Worm (Caenorhabditis elegans) whole organism, L1 larva: ENCODE results near the gene lsm-5.

ENCODE experiments used
- C04F5.9 ChIP-seq: sonication (generic microtip); optimal IDR thresholded peaks from 2 replicates; lab custom pipeline; 2016; ENCODE audit warnings: missing genetic modification characterization, missing compliant biosample characterization
- C16A3.4 ChIP-seq: fragments of 150-350 bp; optimal IDR thresholded peaks from 2 replicates; lab custom pipeline; 2014; ENCODE audit warnings: missing biosample characterization, missing genetic modification characterization
- F16B12.6 ChIP-seq: fragments of 150-350 bp; optimal IDR thresholded peaks from 2 replicates; lab custom pipeline; 2014; ENCODE audit warnings: missing biosample characterization, missing genetic modification characterization
- Y116A8C.19 ChIP-seq: sonication (generic microtip); optimal IDR thresholded peaks from 2 replicates; lab custom pipeline; 2016; ENCODE audit warnings: missing compliant biosample characterization, missing genetic modification characterization, borderline replicate concordance
- alr-1 ChIP-seq: fragments of 200-800 bp; sonication (Bioruptor generic); optimal IDR thresholded peaks from 2 replicates; lab custom pipeline; 2018; ENCODE audit warnings: borderline replicate concordance, mild to moderate bottlenecking, missing genetic modification characterization, missing compliant biosample characterization
- aly-2 ChIP-seq: fragments of 150-350 bp; optimal IDR thresholded peaks from 2 replicates; lab custom pipeline; 2014; ENCODE audit warnings: missing biosample characterization, missing genetic modification characterization
- ama-1 ChIP-seq: fragments of 150-350 bp; optimal IDR thresholded peaks from 2 replicates; lab custom pipeline; 2014
- blmp-1 ChIP-seq: fragments of 150-350 bp; optimal IDR thresholded peaks from 2 replicates; lab custom pipeline; 2014; ENCODE audit warnings: missing biosample characterization, missing genetic modification characterization
- ceh-63 ChIP-seq: fragments of 200-800 bp; sonication (Bioruptor generic); optimal IDR thresholded peaks from 2 replicates; lab custom pipeline; 2018; ENCODE audit warnings: mild to moderate bottlenecking, missing genetic modification characterization, missing compliant biosample characterization
- ceh-82 ChIP-seq, 3 experiments: fragments of 150-350 bp in 1 of 3; sonication (generic microtip) in 2 of 3; optimal IDR thresholded peaks; 2 replicates each; lab custom pipeline; 2014 to 2017; ENCODE audit warnings: missing biosample characterization in 3 of 3, missing genetic modification characterization in 3 of 3
- ceh-88 ChIP-seq: fragments of 200-800 bp; sonication (Bioruptor generic); IDR thresholded peaks from 2 replicates; pipeline ENCODE4 v1.3.6; 2022; ENCODE audit warnings: missing genetic modification characterization, missing compliant biosample characterization
- ceh-90 ChIP-seq: sonication (generic microtip); optimal IDR thresholded peaks from 2 replicates; lab custom pipeline; 2016; ENCODE audit warnings: missing genetic modification characterization, missing compliant biosample characterization
- dsc-1 ChIP-seq: sonication (generic microtip); optimal IDR thresholded peaks from 2 replicates; lab custom pipeline; 2016; ENCODE audit warnings: mild to moderate bottlenecking, missing genetic modification characterization, missing compliant biosample characterization
- efl-3 ChIP-seq: fragments of 200-800 bp; sonication (Bioruptor generic); optimal IDR thresholded peaks from 2 replicates; lab custom pipeline; 2018; ENCODE audit warnings: mild to moderate bottlenecking, missing genetic modification characterization, missing compliant biosample characterization
- egl-13 ChIP-seq: sonication (generic microtip); optimal IDR thresholded peaks from 2 replicates; lab custom pipeline; 2016; ENCODE audit warnings: missing genotype, missing genetic modification reagents, missing genetic modification characterization, missing compliant biosample characterization
- elt-2 ChIP-seq: sonication (generic microtip); optimal IDR thresholded peaks from 2 replicates; lab custom pipeline; 2016; ENCODE audit warnings: missing genetic modification characterization, mild to moderate bottlenecking, inconsistent platforms, missing compliant biosample characterization, missing genetic modification reagents
- elt-3 ChIP-seq, 6 experiments: fragments of 150-350 bp in 1 of 6; sonication (generic microtip); optimal IDR thresholded peaks; 2 replicates each; lab custom pipeline; 2017 to 2018; ENCODE audit warnings: missing biosample characterization in 6 of 6, missing genetic modification characterization in 6 of 6, inconsistent platforms in 1 of 6
- fkh-10 ChIP-seq: sonication (generic microtip); optimal IDR thresholded peaks from 2 replicates; lab custom pipeline; 2017; ENCODE audit warnings: missing biosample characterization, missing genetic modification reagents, missing genetic modification characterization
- fkh-4 ChIP-seq: sonication (generic microtip); optimal IDR thresholded peaks from 2 replicates; lab custom pipeline; 2016; ENCODE audit warnings: missing compliant biosample characterization, missing genetic modification characterization, borderline replicate concordance
- fkh-8 ChIP-seq: sonication (generic microtip); optimal IDR thresholded peaks from 2 replicates; lab custom pipeline; 2016; ENCODE audit warnings: mild to moderate bottlenecking, missing genetic modification characterization, missing compliant biosample characterization
- fos-1 ChIP-seq: fragments of 150-350 bp; optimal IDR thresholded peaks from 2 replicates; lab custom pipeline; 2014; ENCODE audit warnings: missing biosample characterization, missing genetic modification characterization
- hlh-17 ChIP-seq: fragments of 200-800 bp; sonication (Bioruptor generic); optimal IDR thresholded peaks from 2 replicates; lab custom pipeline; 2018; ENCODE audit warnings: missing genetic modification characterization, mild to moderate bottlenecking, missing compliant biosample characterization, moderate library complexity, borderline replicate concordance
- isw-1 ChIP-seq: fragments of 200-800 bp; sonication (Bioruptor generic); IDR thresholded peaks from 2 replicates; pipeline ENCODE4 v1.3.6; 2022; ENCODE audit warnings: missing genetic modification characterization, missing compliant biosample characterization
- jun-1 ChIP-seq: fragments of 150-350 bp; optimal IDR thresholded peaks from 2 replicates; lab custom pipeline; 2014; ENCODE audit warnings: missing biosample characterization, missing genetic modification reagents, missing genetic modification characterization
- lin-14 ChIP-seq: fragments of 200-800 bp; sonication (Bioruptor generic); optimal IDR thresholded peaks from 2 replicates; lab custom pipeline; 2018; ENCODE audit warnings: mild to moderate bottlenecking, missing genetic modification characterization, moderate library complexity, missing compliant biosample characterization
- lin-15B ChIP-seq: fragments of 150-350 bp; sonication (generic microtip); optimal IDR thresholded peaks from 3 replicates; lab custom pipeline; 2014; ENCODE audit warnings: missing biosample characterization, missing genetic modification characterization
- lin-39 ChIP-seq: fragments of 150-350 bp; optimal IDR thresholded peaks from 2 replicates; lab custom pipeline; 2014; ENCODE audit warnings: missing biosample characterization, missing genetic modification reagents, missing genetic modification characterization
- mdl-1 ChIP-seq, 2 experiments: fragments of 150-350 bp; optimal IDR thresholded peaks; 2 replicates each; lab custom pipeline; 2014 to 2017; ENCODE audit warnings: missing biosample characterization in 2 of 2, missing genetic modification characterization in 2 of 2, inconsistent platforms in 1 of 2
- mef-2 ChIP-seq: fragments of 150-350 bp; optimal IDR thresholded peaks from 2 replicates; lab custom pipeline; 2014; ENCODE audit warnings: missing biosample characterization, missing genetic modification characterization
- nhr-11 ChIP-seq: fragments of 150-350 bp; optimal IDR thresholded peaks from 2 replicates; lab custom pipeline; 2014; ENCODE audit warnings: missing biosample characterization, missing genetic modification characterization
- nhr-12 ChIP-seq: sonication (generic microtip); optimal IDR thresholded peaks from 2 replicates; lab custom pipeline; 2017; ENCODE audit warnings: missing biosample characterization, missing genetic modification characterization
- nhr-19 ChIP-seq: fragments of 200-800 bp; sonication (Bioruptor generic); conservative IDR thresholded peaks from 2 replicates; pipeline ENCODE4 v1.3.6; 2022; ENCODE audit warnings: missing genetic modification characterization, missing compliant biosample characterization
- nhr-237 ChIP-seq: fragments of 150-350 bp; optimal IDR thresholded peaks from 2 replicates; lab custom pipeline; 2014; ENCODE audit warnings: missing biosample characterization, missing genetic modification characterization
- nhr-28 ChIP-seq: fragments of 150-350 bp; optimal IDR thresholded peaks from 2 replicates; lab custom pipeline; 2014; ENCODE audit warnings: missing biosample characterization, missing genetic modification characterization
- nhr-47 ChIP-seq: sonication (generic microtip); optimal IDR thresholded peaks from 2 replicates; lab custom pipeline; 2016; ENCODE audit warnings: mild to moderate bottlenecking, missing genetic modification characterization, moderate library complexity, missing compliant biosample characterization
- nhr-71 ChIP-seq: sonication (generic microtip); optimal IDR thresholded peaks from 2 replicates; lab custom pipeline; 2016; ENCODE audit warnings: mild to moderate bottlenecking, missing genetic modification characterization, moderate library complexity, missing compliant biosample characterization
- nhr-77 ChIP-seq: fragments of 150-350 bp; optimal IDR thresholded peaks from 2 replicates; lab custom pipeline; 2014; ENCODE audit warnings: missing biosample characterization, missing genetic modification characterization
- nhr-85 ChIP-seq: sonication (generic microtip); peaks from one replicate; lab custom pipeline; 2016; ENCODE audit warnings: missing genetic modification characterization, inconsistent platforms, missing compliant biosample characterization
- pax-3 ChIP-seq: fragments of 200-800 bp; sonication (Bioruptor generic); optimal IDR thresholded peaks from 2 replicates; lab custom pipeline; 2018; ENCODE audit warnings: mild to moderate bottlenecking, missing genetic modification characterization, moderate library complexity, missing compliant biosample characterization
- pqm-1 ChIP-seq: sonication (generic microtip); optimal IDR thresholded peaks from 3 replicates; lab custom pipeline; 2017; ENCODE audit warnings: missing biosample characterization, missing genetic modification characterization
- rnt-1 ChIP-seq: sonication (generic microtip); optimal IDR thresholded peaks from 2 replicates; lab custom pipeline; 2016; ENCODE audit warnings: mild to moderate bottlenecking, missing genetic modification characterization, moderate library complexity, missing compliant biosample characterization
- skn-1 ChIP-seq: fragments of 150-350 bp; optimal IDR thresholded peaks from 2 replicates; lab custom pipeline; 2014; ENCODE audit warnings: missing biosample characterization, missing genetic modification characterization
- snpc-4 ChIP-seq: fragments of 150-350 bp; optimal IDR thresholded peaks from 2 replicates; lab custom pipeline; 2014; ENCODE audit warnings: missing biosample characterization, missing genetic modification characterization
- sox-4 ChIP-seq: sonication (generic microtip); optimal IDR thresholded peaks from 2 replicates; lab custom pipeline; 2016; ENCODE audit warnings: missing genetic modification characterization, missing compliant biosample characterization
- sptf-1 ChIP-seq: fragments of 150-350 bp; optimal IDR thresholded peaks from 2 replicates; lab custom pipeline; 2014; ENCODE audit warnings: missing biosample characterization, missing genetic modification characterization
- swsn-7 ChIP-seq: sonication (generic microtip); optimal IDR thresholded peaks from 2 replicates; lab custom pipeline; 2016; ENCODE audit warnings: missing genetic modification characterization, missing compliant biosample characterization
- tbx-2 ChIP-seq: sonication (generic microtip); optimal IDR thresholded peaks from 2 replicates; lab custom pipeline; 2016; ENCODE audit warnings: missing genetic modification characterization, missing compliant biosample characterization
- unc-130 ChIP-seq: fragments of 150-350 bp; optimal IDR thresholded peaks from 2 replicates; lab custom pipeline; 2017; ENCODE audit warnings: missing biosample characterization, missing genetic modification characterization, inconsistent platforms
- unc-30 ChIP-seq: sonication (generic microtip); optimal IDR thresholded peaks from 2 replicates; lab custom pipeline; 2017; ENCODE audit warnings: missing biosample characterization, missing genetic modification characterization
- unc-62 ChIP-seq: fragments of 150-350 bp; optimal IDR thresholded peaks from 2 replicates; lab custom pipeline; 2014; ENCODE audit warnings: missing biosample characterization, missing genetic modification reagents, missing genetic modification characterization
- unc-98 ChIP-seq: fragments of 200-800 bp; sonication (Bioruptor generic); IDR thresholded peaks from 2 replicates; pipeline ENCODE4 v1.3.6; 2022; ENCODE audit warnings: missing genetic modification characterization, missing compliant biosample characterization
- xbp-1 ChIP-seq: sonication (generic microtip); optimal IDR thresholded peaks from 2 replicates; lab custom pipeline; 2016; ENCODE audit warnings: missing genetic modification characterization, missing compliant biosample characterization
- zag-1 ChIP-seq: fragments of 150-350 bp; optimal IDR thresholded peaks from 2 replicates; lab custom pipeline; 2014; ENCODE audit warnings: missing biosample characterization, missing genetic modification characterization
- ztf-11 ChIP-seq, 2 experiments: sonication (generic microtip); optimal IDR thresholded peaks; 2 replicates each; lab custom pipeline; 2016 to 2017; ENCODE audit warnings: missing genetic modification characterization in 2 of 2, missing biosample characterization in 1 of 2, missing compliant biosample characterization in 1 of 2
- ztf-4 ChIP-seq: fragments of 150-350 bp; optimal IDR thresholded peaks from 2 replicates; lab custom pipeline; 2014; ENCODE audit warnings: missing biosample characterization, missing genetic modification characterization

The lsm-5 gene

DNA sequence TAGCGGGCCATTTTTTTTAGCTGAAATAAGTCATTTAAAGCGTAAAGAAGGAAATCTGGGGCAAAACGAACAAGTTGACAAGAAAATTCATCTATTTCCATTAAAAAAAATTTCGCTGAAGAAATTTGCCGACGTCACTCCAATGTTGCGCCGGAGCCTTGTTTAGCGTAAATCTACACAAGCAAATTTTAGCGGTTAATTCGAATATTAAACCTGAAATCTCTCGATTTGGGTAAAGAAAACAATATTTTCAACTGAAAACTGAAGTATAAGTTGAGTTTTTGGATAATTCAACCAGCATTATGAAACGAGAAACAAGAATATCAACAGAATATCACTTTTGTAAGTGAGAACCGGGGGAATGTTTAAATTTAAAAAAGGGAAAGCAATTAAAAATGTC, 8.2 kb downstream of the lsm-5 start, which contains the start of gene F28F8.9 (continued):
- TF ChIP-seq nhr-71 (tag; lab: Kevin White, UChicago) (peak; percentile 63), lin-39 (no peak), isw-1 (GFP tag; lab: Robert Waterston, UW) (peak; percentile 40), alr-1 (no peak), fos-1 (tag; lab: Kevin White, UChicago) (peak; percentile 41), tbx-2 (tag; lab: Kevin White, UChicago) (peak; percentile 27), mef-2 (tag; lab: Kevin White, UChicago) (no peak), efl-3 (GFP tag; lab: Kevin White, UChicago) (no peak), ztf-4 (no peak), C04F5.9 (no peak), nhr-28 (tag; lab: Kevin White, UChicago) (no peak), egl-13 (tag; lab: Kevin White, UChicago) (no peak), C16A3.4 (tag; lab: Kevin White, UChicago) (peak; percentile 44), blmp-1 (peak; percentile 53), xbp-1 (peak; percentile 52), mdl-1 (tag; optimal IDR thresholded peaks at IDR 0.05; lab: Kevin White, UChicago) (peak in 1 of 2 experiments; percentile 15), unc-98 (GFP tag; lab: Robert Waterston, UW) (no peak), fkh-10 (no peak), hlh-17 (no peak), pax-3 (tag; lab: Kevin White, UChicago) (no peak), Y116A8C.19 (no peak), jun-1 (no peak), nhr-47 (tag; lab: Kevin White, UChicago) (peak; percentile 57), unc-62 (GFP tag; lab: Kevin White, UChicago) (no peak), unc-30 (no peak), swsn-7 (tag; lab: Kevin White, UChicago) (peak; percentile 46), ama-1 (lab: Kevin White, UChicago) (no peak), nhr-11 (tag; lab: Kevin White, UChicago) (no peak), skn-1 (tag; lab: Kevin White, UChicago) (peak; percentile 76), fkh-4 (tag; lab: Kevin White, UChicago) (no peak), sox-4 (no peak), nhr-12 (tag; lab: Kevin White, UChicago) (no peak), elt-2 (tag; lab: Kevin White, UChicago) (no peak), fkh-8 (tag; lab: Kevin White, UChicago) (no peak), F16B12.6 (tag; lab: Kevin White, UChicago) (peak; percentile 4), ceh-82 (tag; optimal IDR thresholded peaks at IDR 0.05; lab: Kevin White, UChicago) (peak in 2 of 3 experiments; percentile 25 to 46), ceh-88 (GFP tag; lab: Robert Waterston, UW) (no peak), zag-1 (no peak), elt-3 (tag; optimal IDR thresholded peaks at IDR 0.05; lab: Kevin White, UChicago) (no peak), nhr-85 (tag; lab: Kevin White, UChicago) (peak; percentile 49), sptf-1 (no peak), aly-2 (tag; lab: Kevin White, UChicago) (no peak), lin-15B (tag; lab: Kevin White, UChicago) (no peak), unc-130 (peak; percentile 46), lin-14 (GFP tag; lab: Kevin White, UChicago) (no peak), ceh-90 (tag; lab: Kevin White, UChicago) (no peak), dsc-1 (tag; lab: Kevin White, UChicago) (no peak), rnt-1 (tag; lab: Kevin White, UChicago) (peak; percentile 59), ceh-63 (GFP tag; lab: Kevin White, UChicago) (no peak), nhr-237 (no peak), ztf-11 (tag; optimal IDR thresholded peaks at IDR 0.05; lab: Kevin White, UChicago) (no peak), nhr-77 (tag; lab: Kevin White, UChicago) (no peak), snpc-4 (tag; lab: Kevin White, UChicago) (peak; percentile 40), nhr-19 (peak; percentile 58), pqm-1 (tag; lab: Kevin White, UChicago) (no peak)
